Worm (Caenorhabditis elegans) whole organism, L4 larva: Measurements from ENCODE around the gene C14H10.3.

ENCODE experiments used
- F49E8.2 ChIP-seq: sonication (generic microtip); optimal IDR thresholded peaks from 2 replicates; lab custom pipeline; 2016; ENCODE audit warnings: missing compliant biosample characterization, mild to moderate bottlenecking, missing genetic modification characterization, borderline replicate concordance
- Y75B8A.6 ChIP-seq: fragments of 200-800 bp; sonication (Bioruptor generic); IDR thresholded peaks from 2 replicates; pipeline ENCODE4 v1.3.6; 2022; ENCODE audit warnings: missing genetic modification reagents, missing genetic modification characterization, missing compliant biosample characterization
- ZK546.5 ChIP-seq, 2 experiments: sonication (generic microtip); optimal IDR thresholded peaks; 2 replicates each; lab custom pipeline; 2017; ENCODE audit warnings: missing biosample characterization in 2 of 2, missing genetic modification characterization in 2 of 2
- dpl-1 ChIP-seq: fragments of 150-350 bp; optimal IDR thresholded peaks from 2 replicates; lab custom pipeline; 2014; ENCODE audit warnings: missing biosample characterization, missing genetic modification reagents, missing genetic modification characterization
- egl-43 ChIP-seq: fragments of 200-800 bp; sonication (Bioruptor generic); IDR thresholded peaks from 2 replicates; pipeline ENCODE4 v1.3.6; 2022; ENCODE audit warnings: missing genetic modification reagents, missing genetic modification characterization, missing compliant biosample characterization
- fkh-10 ChIP-seq: fragments of 150-350 bp; optimal IDR thresholded peaks from 2 replicates; lab custom pipeline; 2014; ENCODE audit warnings: missing biosample characterization, missing genetic modification reagents, missing genetic modification characterization
- jun-1 ChIP-seq: fragments of 150-350 bp; optimal IDR thresholded peaks from 2 replicates; lab custom pipeline; 2014; ENCODE audit warnings: missing biosample characterization, missing genetic modification reagents, missing genetic modification characterization
- lin-13 ChIP-seq: fragments of 150-350 bp; optimal IDR thresholded peaks from 2 replicates; lab custom pipeline; 2014; ENCODE audit warnings: missing biosample characterization, missing genetic modification reagents, missing genetic modification characterization
- lin-15B ChIP-seq: fragments of 150-350 bp; sonication (generic microtip); optimal IDR thresholded peaks from 3 replicates; lab custom pipeline; 2014; ENCODE audit warnings: missing biosample characterization, missing genetic modification characterization
- lir-3 ChIP-seq: sonication (generic microtip); optimal IDR thresholded peaks from 2 replicates; lab custom pipeline; 2016; ENCODE audit warnings: mild to moderate bottlenecking, missing genetic modification characterization, missing compliant biosample characterization
- madf-5 ChIP-seq, 2 experiments: fragments of 200-800 bp; sonication (Bioruptor generic); IDR thresholded peaks; 2 replicates each; pipeline ENCODE4 v1.3.6; 2022; ENCODE audit warnings: missing compliant biosample characterization in 2 of 2, missing genetic modification characterization in 2 of 2
- nhr-237 ChIP-seq: sonication (generic microtip); optimal IDR thresholded peaks from 2 replicates; lab custom pipeline; 2017; ENCODE audit warnings: missing biosample characterization, missing genetic modification characterization
- unc-62 ChIP-seq, 3 experiments: fragments of 150-350 bp in 1 of 3; sonication (generic microtip); optimal IDR thresholded peaks in 2 of 3; peaks in 1 of 3; 1 replicate in 1 of 3; 2 replicates in 2 of 3; lab custom pipeline; 2014 to 2017; ENCODE audit warnings: missing biosample characterization in 3 of 3, missing genetic modification characterization in 3 of 3, missing genetic modification reagents in 3 of 3, missing genotype in 1 of 3
- ztf-11 ChIP-seq: fragments of 150-350 bp; optimal IDR thresholded peaks from 2 replicates; lab custom pipeline; 2014; ENCODE audit warnings: missing biosample characterization, missing genetic modification characterization

DNA sequence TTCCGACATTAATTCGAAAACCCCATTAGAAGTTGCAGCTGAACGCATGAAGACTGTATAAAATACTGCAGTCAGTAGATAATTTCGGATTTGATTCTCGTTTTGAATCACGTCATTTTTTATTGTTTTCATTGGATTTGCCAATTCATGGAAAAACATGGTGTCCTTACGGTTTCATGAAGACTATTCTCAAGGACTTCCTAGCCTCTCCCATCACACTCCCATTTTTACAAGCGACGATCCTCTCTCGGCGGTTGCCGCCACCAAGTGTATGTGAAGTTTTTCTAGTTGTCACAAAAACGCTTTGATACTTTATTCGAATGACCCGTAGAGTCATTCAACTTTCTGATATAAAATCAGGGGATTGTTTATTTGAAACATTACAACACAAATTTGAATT, 38.1 kb downstream of the C14H10.3 start:
- TF ChIP-seq dpl-1 (GFP tag; lab: Kevin White, UChicago) (no peak), ZK546.5 (tag; optimal IDR thresholded peaks at IDR 0.05; lab: Kevin White, UChicago) (no peak), ztf-11 (no peak), egl-43 (GFP tag; lab: Robert Waterston, UW) (no peak), F49E8.2 (tag; lab: Kevin White, UChicago) (no peak), madf-5 (GFP tag; IDR thresholded peaks at IDR 0.05; lab: Robert Waterston, UW) (no peak), lir-3 (tag; lab: Kevin White, UChicago) (no peak), lin-13 (GFP tag; lab: Kevin White, UChicago) (no peak), nhr-237 (tag; lab: Kevin White, UChicago) (no peak), unc-62 (GFP tag; optimal IDR thresholded peaks at IDR 0.05 in 1 of 2; lab: Kevin White, UChicago) (no peak), unc-62 (tag; optimal IDR thresholded peaks at IDR 0.05; lab: Kevin White, UChicago) (no peak), fkh-10 (GFP tag; lab: Kevin White, UChicago) (no peak), jun-1 (tag; lab: Kevin White, UChicago) (no peak), lin-15B (tag; lab: Kevin White, UChicago) (no peak), Y75B8A.6 (GFP tag; lab: Robert Waterston, UW) (no peak)
